In the genomic region with DNA sequence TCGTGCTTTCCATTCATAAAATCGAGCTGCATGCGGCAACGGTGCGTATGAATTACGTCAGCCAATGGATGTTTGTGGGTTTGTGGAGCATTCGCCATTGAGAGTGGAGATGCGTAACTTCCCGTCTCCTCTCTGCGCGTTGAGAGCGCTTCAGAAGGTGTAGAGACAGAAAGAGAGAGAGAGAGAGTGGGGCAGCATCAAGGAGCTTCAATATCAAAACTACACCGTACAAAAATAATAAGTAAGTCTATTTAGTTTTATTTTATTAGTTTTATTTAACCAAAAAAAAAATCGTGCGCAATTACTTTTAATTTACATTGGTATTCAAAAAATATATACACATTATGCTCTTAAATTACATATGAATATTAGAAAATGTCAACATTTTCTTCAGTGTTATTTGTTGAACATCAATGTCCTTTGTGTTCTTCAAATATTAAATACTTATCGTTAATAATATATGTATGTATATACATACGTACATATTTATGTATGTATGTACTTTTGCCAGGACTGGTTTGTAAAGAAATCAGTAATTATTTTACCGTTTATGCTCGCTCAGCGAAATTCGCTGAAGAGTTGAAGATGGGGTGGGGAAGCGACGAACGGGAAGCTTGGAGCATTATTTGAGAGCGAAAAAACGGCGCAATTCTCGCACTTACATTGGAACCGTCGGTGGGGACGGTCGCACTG, we compare ENCODE assay signal across 1 fruit fly cellular context.
A peak's percentile ranks its signal among the peaks of the same experiment; 100 is the strongest.
TF ChIP-seq lines count a peak whose summit lies in the region.

Gene CG10365, plus strand, starts transcription at position 652 of the 693 bp plus-strand sequence.

TF ChIP-seq in whole organism, embryonic, 481 proteins besides CTCF, POLR2A, EP300 and RAD21 (continued from another document):
- TF ChIP-seq CG31365 (tag; optimal IDR thresholded peaks at IDR 0.05; lab: Kevin White, UChicago) (no peak), BEAF-32 (GFP tag; optimal IDR thresholded peaks at IDR 0.05; lab: Kevin White, UChicago) (no peak), sens-2 (GFP tag; IDR thresholded peaks at IDR 0.05; lab: Robert Waterston, UW) (no peak), Jarid2 (GFP tag; optimal IDR thresholded peaks at IDR 0.05; lab: Kevin White, UChicago) (no peak), CG9797 (GFP tag; optimal IDR thresholded peaks at IDR 0.05; lab: Kevin White, UChicago) (no peak), CG9727 (GFP tag; optimal IDR thresholded peaks at IDR 0.05; lab: Kevin White, UChicago) (peak; percentile 92), exex (tag; optimal IDR thresholded peaks at IDR 0.05; lab: Kevin White, UChicago) (peak; percentile 66), bcd (GFP tag; optimal IDR thresholded peaks at IDR 0.05; lab: Kevin White, UChicago) (peak; percentile 80), Spps (tag; optimal IDR thresholded peaks at IDR 0.05; lab: Kevin White, UChicago) (peak; percentile 4), CG16815 (GFP tag; optimal IDR thresholded peaks at IDR 0.05; lab: Kevin White, UChicago) (peak; percentile 45), kni (GFP tag; optimal IDR thresholded peaks at IDR 0.05; lab: Kevin White, UChicago) (no peak), Taf1 (GFP tag; IDR thresholded peaks at IDR 0.05; lab: Robert Waterston, UW) (no peak), Oaz (GFP tag; IDR thresholded peaks at IDR 0.05; lab: Robert Waterston, UW) (peak; percentile 67)
TF ChIP-seq in whole organism, embryonic: peak in this region for 284.
